Worm (Caenorhabditis elegans) whole organism, L1 larva: Measurements from ENCODE around the gene B0563.1.

Experiments used
- aly-2 ChIP-seq: fragments of 150-350 bp; optimal IDR thresholded peaks from 2 replicates; lab custom pipeline; 2014; ENCODE audit warnings: missing biosample characterization, missing genetic modification characterization
- efl-3 ChIP-seq: fragments of 200-800 bp; sonication (Bioruptor generic); optimal IDR thresholded peaks from 2 replicates; lab custom pipeline; 2018; ENCODE audit warnings: mild to moderate bottlenecking, missing genetic modification characterization, missing compliant biosample characterization
- fos-1 ChIP-seq: fragments of 150-350 bp; optimal IDR thresholded peaks from 2 replicates; lab custom pipeline; 2014; ENCODE audit warnings: missing biosample characterization, missing genetic modification characterization
- hlh-17 ChIP-seq: fragments of 200-800 bp; sonication (Bioruptor generic); optimal IDR thresholded peaks from 2 replicates; lab custom pipeline; 2018; ENCODE audit warnings: missing genetic modification characterization, mild to moderate bottlenecking, missing compliant biosample characterization, moderate library complexity, borderline replicate concordance
- lin-15B ChIP-seq: fragments of 150-350 bp; sonication (generic microtip); optimal IDR thresholded peaks from 3 replicates; lab custom pipeline; 2014; ENCODE audit warnings: missing biosample characterization, missing genetic modification characterization
- lir-3 ChIP-seq: sonication (generic microtip); optimal IDR thresholded peaks from 2 replicates; lab custom pipeline; 2016; ENCODE audit warnings: mild to moderate bottlenecking, missing genetic modification characterization, moderate library complexity, missing compliant biosample characterization; ENCODE audit not compliant: poor library complexity
- nhr-90 ChIP-seq: sonication (generic microtip); optimal IDR thresholded peaks from 2 replicates; lab custom pipeline; 2016; ENCODE audit warnings: mild to moderate bottlenecking, missing genetic modification characterization, missing compliant biosample characterization; ENCODE audit not compliant: poor library complexity

DNA sequence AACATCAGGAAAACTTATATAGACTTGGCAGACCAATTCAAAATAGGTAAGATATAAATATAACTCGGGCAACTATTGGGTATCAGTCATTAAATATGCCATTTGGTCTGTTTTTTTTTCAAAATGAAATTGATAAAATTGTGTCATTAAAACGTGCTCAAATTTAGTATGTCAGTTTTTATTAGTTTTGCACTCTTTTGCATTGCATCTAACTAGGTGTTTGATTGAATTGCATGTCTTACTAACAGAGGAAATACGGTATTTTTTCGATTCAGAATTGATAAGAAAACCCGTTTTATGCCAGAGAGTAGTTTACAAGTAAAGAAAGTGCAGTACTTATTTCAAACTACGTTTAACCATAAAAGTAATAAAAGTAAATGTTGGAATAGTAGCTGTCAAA lies 15.6 kb upstream of the B0563.1 start:
- no peak for TF ChIP-seq hlh-17 (GFP tag; lab: Kevin White, UChicago)
- no peak for TF ChIP-seq lir-3 (tag; lab: Kevin White, UChicago)
- no peak for TF ChIP-seq nhr-90 (tag; lab: Kevin White, UChicago)
- no peak for TF ChIP-seq efl-3 (GFP tag; lab: Kevin White, UChicago)
- no peak for TF ChIP-seq aly-2 (tag; lab: Kevin White, UChicago)
- no peak for TF ChIP-seq lin-15B (tag; lab: Kevin White, UChicago)
- TF ChIP-seq fos-1, result no peak
